Fruit fly (Drosophila melanogaster): ENCODE results near the gene CG2991.

CG2991 gene

dm6 chr2L:2878188-2878587 lies 21.2 kb downstream of the CG2991 start, which contains the start of the genes Prx6a and Sbat (continued):
- peak; percentile 25 for TF ChIP-seq CG6813 (GFP tag; optimal IDR thresholded peaks at IDR 0.05)
- TF ChIP-seq CG16815 (GFP tag; optimal IDR thresholded peaks at IDR 0.05): peak; percentile 48
- no peak for TF ChIP-seq dan (GFP tag; IDR thresholded peaks at IDR 0.05)
- TF ChIP-seq CG11085 (GFP tag; IDR thresholded peaks at IDR 0.05): peak; percentile 59
- TF ChIP-seq az2 (GFP tag; optimal IDR thresholded peaks at IDR 0.05): peak; percentile 57
- TF ChIP-seq salm (tag; optimal IDR thresholded peaks at IDR 0.05): peak; percentile 37
- TF ChIP-seq CG15011 (GFP tag; optimal IDR thresholded peaks at IDR 0.05): peak; percentile 24
- TF ChIP-seq CG13775 (GFP tag; optimal IDR thresholded peaks at IDR 0.05): peak; percentile 69
- peak; percentile 66 for TF ChIP-seq CG33557 (GFP tag; optimal IDR thresholded peaks at IDR 0.05)
- 0 out of 2 replicates have a peak, but pooled peaks have one; percentile 20 for TF ChIP-seq cas (GFP tag; IDR thresholded peaks at IDR 0.05)
- peak; percentile 21; the same call in 1 of the 2 replicates for TF ChIP-seq onecut (GFP tag; IDR thresholded peaks at IDR 0.05)
- TF ChIP-seq CG10431 (GFP tag; optimal IDR thresholded peaks at IDR 0.05): no peak
- peak; percentile 67 for TF ChIP-seq Aef1 (GFP tag; IDR thresholded peaks at IDR 0.05)
- no peak for TF ChIP-seq Bgb (GFP tag; IDR thresholded peaks at IDR 0.05; ENCODE audit: partially characterized antibody)
- TF ChIP-seq ind (GFP tag; optimal IDR thresholded peaks at IDR 0.05): peak; percentile 79
- TF ChIP-seq CG31224 (GFP tag; IDR thresholded peaks at IDR 0.05): peak; percentile 44; the same call in 1 of the 2 replicates
- peak; percentile 62 for TF ChIP-seq CG11398 (GFP tag; optimal IDR thresholded peaks at IDR 0.05)
- peak in 1 of 3 experiments; percentile 35 for TF ChIP-seq Stat92E (GFP tag; optimal IDR thresholded peaks at IDR 0.05)
- TF ChIP-seq CG10209 (GFP tag; optimal IDR thresholded peaks at IDR 0.05): peak; percentile 59
- TF ChIP-seq kni (GFP tag; optimal IDR thresholded peaks at IDR 0.05): peak; percentile 25
- TF ChIP-seq CG18764 (GFP tag; optimal IDR thresholded peaks at IDR 0.05): peak; percentile 57
- TF ChIP-seq Tbp (GFP tag; optimal IDR thresholded peaks at IDR 0.05): no peak
- TF ChIP-seq Doc3 (GFP tag; IDR thresholded peaks at IDR 0.05; ENCODE audit: partially characterized antibody): no peak
- TF ChIP-seq org-1 (GFP tag; optimal IDR thresholded peaks at IDR 0.05): peak; percentile 48
- peak; percentile 46 for TF ChIP-seq Ets97D (GFP tag; optimal IDR thresholded peaks at IDR 0.05)
- peak; percentile 20 for TF ChIP-seq fd102C (GFP tag; optimal IDR thresholded peaks at IDR 0.05)
- no peak for TF ChIP-seq Hmx (GFP tag; optimal IDR thresholded peaks at IDR 0.05)
- TF ChIP-seq CG4617 (GFP tag; optimal IDR thresholded peaks at IDR 0.05; ENCODE audit: borderline replicate concordance): peak; percentile 58
- peak; percentile 71 for TF ChIP-seq Myb (GFP tag; optimal IDR thresholded peaks at IDR 0.05)
- peak; percentile 79 for TF ChIP-seq Xbp1 (GFP tag; optimal IDR thresholded peaks at IDR 0.05)
- peak; percentile 67 for TF ChIP-seq HHEX (GFP tag; optimal IDR thresholded peaks at IDR 0.05)
- peak; percentile 44 for TF ChIP-seq CG18619 (GFP tag; optimal IDR thresholded peaks at IDR 0.05)
- peak; percentile 65 for TF ChIP-seq knrl (GFP tag; IDR thresholded peaks at IDR 0.05; ENCODE audit: partially characterized antibody)
- peak; percentile 75 for TF ChIP-seq Neu2 (GFP tag; optimal IDR thresholded peaks at IDR 0.05; ENCODE audit: borderline replicate concordance)
- peak; percentile 21 for TF ChIP-seq CG6854 (GFP tag; optimal IDR thresholded peaks at IDR 0.05)
- TF ChIP-seq dati (GFP tag; IDR thresholded peaks at IDR 0.05): no peak
- no peak for TF ChIP-seq ash1 (GFP tag; optimal IDR thresholded peaks at IDR 0.05)
- TF ChIP-seq inv (GFP tag; IDR thresholded peaks at IDR 0.05; ENCODE audit: partially characterized antibody): peak; percentile 27; the same call in 1 of the 2 replicates
- no peak for TF ChIP-seq jigr1 (GFP tag; IDR thresholded peaks at IDR 0.05)
- TF ChIP-seq sob (GFP tag; IDR thresholded peaks at IDR 0.05): peak; percentile 75
- TF ChIP-seq CG17568 (GFP tag; optimal IDR thresholded peaks at IDR 0.05): peak; percentile 49
- peak; percentile 69 for TF ChIP-seq bcd (GFP tag; optimal IDR thresholded peaks at IDR 0.05)
- no peak for TF ChIP-seq sim (GFP tag; IDR thresholded peaks at IDR 0.05)
- peak; percentile 95 for TF ChIP-seq cg (GFP tag; optimal IDR thresholded peaks at IDR 0.05)
- peak; percentile 36; the same call in 1 of the 2 replicates for TF ChIP-seq CG17328 (GFP tag; IDR thresholded peaks at IDR 0.05)
- peak; percentile 52 for TF ChIP-seq Usf (GFP tag; optimal IDR thresholded peaks at IDR 0.05)
- 0 out of 2 replicates have a peak, but pooled peaks have one; percentile 6 for TF ChIP-seq ro (GFP tag; IDR thresholded peaks at IDR 0.05)
- peak; percentile 56; the same call in 2 of the 3 replicates for TF ChIP-seq tgo (GFP tag; IDR thresholded peaks at IDR 0.05)
- peak; percentile 18 for TF ChIP-seq CG12236 (GFP tag; optimal IDR thresholded peaks at IDR 0.05)
- TF ChIP-seq Deaf1 (tag; optimal IDR thresholded peaks at IDR 0.05): peak; percentile 35

All from whole organism, embryonic.